Worm (Caenorhabditis elegans) whole organism, L4 larva: ENCODE measurements around the gene ifa-1.

Source experiments
- F37D6.2 ChIP-seq: sonication (generic microtip); optimal IDR thresholded peaks from 2 replicates; lab custom pipeline; 2016; ENCODE audit warnings: mild to moderate bottlenecking, missing genetic modification characterization, missing compliant biosample characterization
- ZK546.5 ChIP-seq, 2 experiments: sonication (generic microtip); optimal IDR thresholded peaks; 2 replicates each; lab custom pipeline; 2017; ENCODE audit warnings: missing biosample characterization in 2 of 2, missing genetic modification characterization in 2 of 2
- daf-12 ChIP-seq: fragments of 150-350 bp; optimal IDR thresholded peaks from 2 replicates; lab custom pipeline; 2014; ENCODE audit warnings: missing biosample characterization, missing genetic modification reagents, missing genetic modification characterization
- daf-16 ChIP-seq, 3 experiments: sonication (generic microtip); optimal IDR thresholded peaks; 2 replicates each; lab custom pipeline; 2016 to 2017; ENCODE audit warnings: missing genetic modification characterization in 3 of 3, missing genetic modification reagents in 3 of 3, mild to moderate bottlenecking in 2 of 3, missing compliant biosample characterization in 2 of 3, missing biosample characterization in 1 of 3, moderate library complexity in 1 of 3
- daf-8 ChIP-seq: fragments of 200-800 bp; sonication (Bioruptor generic); IDR thresholded peaks from 2 replicates; pipeline ENCODE4 v1.3.6; 2022; ENCODE audit warnings: missing genetic modification characterization, missing compliant biosample characterization
- dpl-1 ChIP-seq: fragments of 150-350 bp; optimal IDR thresholded peaks from 2 replicates; lab custom pipeline; 2014; ENCODE audit warnings: missing biosample characterization, missing genetic modification reagents, missing genetic modification characterization
- egl-43 ChIP-seq: fragments of 200-800 bp; sonication (Bioruptor generic); IDR thresholded peaks from 2 replicates; pipeline ENCODE4 v1.3.6; 2022; ENCODE audit warnings: missing genetic modification reagents, missing genetic modification characterization, missing compliant biosample characterization
- fkh-10 ChIP-seq: fragments of 150-350 bp; optimal IDR thresholded peaks from 2 replicates; lab custom pipeline; 2014; ENCODE audit warnings: missing biosample characterization, missing genetic modification reagents, missing genetic modification characterization
- gei-8 ChIP-seq: fragments of 200-800 bp; sonication (Bioruptor generic); optimal IDR thresholded peaks from 2 replicates; lab custom pipeline; 2018; ENCODE audit warnings: mild to moderate bottlenecking, missing genetic modification characterization, missing compliant biosample characterization
- hif-1 ChIP-seq, 2 experiments: sonication (generic microtip); optimal IDR thresholded peaks; 2 replicates each; lab custom pipeline; 2016 to 2017; ENCODE audit warnings: missing compliant biosample characterization in 2 of 2, missing genetic modification characterization in 2 of 2, missing genetic modification reagents in 2 of 2, missing genotype in 2 of 2, mild to moderate bottlenecking in 1 of 2
- hlh-11 ChIP-seq: fragments of 200-800 bp; sonication (Bioruptor generic); optimal IDR thresholded peaks from 2 replicates; lab custom pipeline; 2018; ENCODE audit warnings: mild to moderate bottlenecking, missing genetic modification characterization, missing compliant biosample characterization
- hlh-30 ChIP-seq: sonication (generic microtip); optimal IDR thresholded peaks from 2 replicates; lab custom pipeline; 2017; ENCODE audit warnings: antibody characterized with exemption, mild to moderate bottlenecking, missing genetic modification characterization, missing compliant biosample characterization; ENCODE audit not compliant: insufficient read depth
- hmg-1.1 ChIP-seq: fragments of 200-800 bp; sonication (Bioruptor generic); IDR thresholded peaks from 2 replicates; pipeline ENCODE4 v1.3.6; 2022; ENCODE audit warnings: missing genetic modification reagents, missing genetic modification characterization, missing compliant biosample characterization
- lin-13 ChIP-seq: fragments of 150-350 bp; optimal IDR thresholded peaks from 2 replicates; lab custom pipeline; 2014; ENCODE audit warnings: missing biosample characterization, missing genetic modification reagents, missing genetic modification characterization
- lin-29 ChIP-seq: fragments of 200-800 bp; sonication (Bioruptor generic); IDR thresholded peaks from 2 replicates; pipeline ENCODE4 v1.3.6; 2022; ENCODE audit warnings: missing genetic modification reagents, missing genetic modification characterization, missing compliant biosample characterization
- lin-38 ChIP-seq: fragments of 200-800 bp; sonication (Bioruptor generic); IDR thresholded peaks from 2 replicates; pipeline ENCODE4 v1.3.6; 2022; ENCODE audit warnings: missing genetic modification reagents, missing genetic modification characterization, missing compliant biosample characterization
- lir-3 ChIP-seq: sonication (generic microtip); optimal IDR thresholded peaks from 2 replicates; lab custom pipeline; 2016; ENCODE audit warnings: mild to moderate bottlenecking, missing genetic modification characterization, missing compliant biosample characterization
- lsy-2 ChIP-seq, 2 experiments: fragments of 150-350 bp in 1 of 2; sonication (generic microtip) in 1 of 2; optimal IDR thresholded peaks; 2 replicates each; lab custom pipeline; 2014 to 2017; ENCODE audit warnings: missing biosample characterization in 2 of 2, missing genetic modification characterization in 2 of 2
- madf-5 ChIP-seq, 2 experiments: fragments of 200-800 bp; sonication (Bioruptor generic); IDR thresholded peaks; 2 replicates each; pipeline ENCODE4 v1.3.6; 2022; ENCODE audit warnings: missing compliant biosample characterization in 2 of 2, missing genetic modification characterization in 2 of 2
- madf-9 ChIP-seq: fragments of 200-800 bp; sonication (Bioruptor generic); conservative IDR thresholded peaks from 2 replicates; pipeline ENCODE4 v1.3.6; 2022; ENCODE audit warnings: missing genetic modification reagents, missing genetic modification characterization, missing compliant biosample characterization
- mdl-1 ChIP-seq, 2 experiments: fragments of 150-350 bp in 1 of 2; sonication (generic microtip) in 1 of 2; optimal IDR thresholded peaks; 2 replicates each; lab custom pipeline; 2014 to 2017; ENCODE audit warnings: missing biosample characterization in 2 of 2, missing genetic modification characterization in 2 of 2
- mep-1 ChIP-seq: fragments of 150-350 bp; sonication (generic microtip); optimal IDR thresholded peaks from 3 replicates; lab custom pipeline; 2014; ENCODE audit warnings: missing biosample characterization, missing genetic modification characterization
- mes-2 ChIP-seq: sonication (generic microtip); optimal IDR thresholded peaks from 2 replicates; lab custom pipeline; 2016; ENCODE audit warnings: missing genotype, mild to moderate bottlenecking, missing genetic modification characterization, missing compliant biosample characterization; ENCODE audit not compliant: poor library complexity, severe bottlenecking
- mxl-3 ChIP-seq: fragments of 200-800 bp; sonication (Bioruptor generic); optimal IDR thresholded peaks from 2 replicates; lab custom pipeline; 2018; ENCODE audit warnings: mild to moderate bottlenecking, missing genetic modification characterization, missing compliant biosample characterization
- nhr-11 ChIP-seq: fragments of 150-350 bp; optimal IDR thresholded peaks from 2 replicates; lab custom pipeline; 2014; ENCODE audit warnings: missing biosample characterization, missing genetic modification characterization
- nhr-25 ChIP-seq: sonication (generic microtip); optimal IDR thresholded peaks from 2 replicates; lab custom pipeline; 2017; ENCODE audit warnings: missing genetic modification characterization, mild to moderate bottlenecking, missing compliant biosample characterization, antibody characterized with exemption, moderate library complexity, borderline replicate concordance; ENCODE audit not compliant: insufficient read depth
- nhr-28 ChIP-seq: fragments of 150-350 bp; optimal IDR thresholded peaks from 2 replicates; lab custom pipeline; 2014; ENCODE audit warnings: missing biosample characterization, missing genetic modification characterization
- nhr-42 ChIP-seq: fragments of 200-800 bp; sonication (Bioruptor generic); IDR thresholded peaks from 2 replicates; pipeline ENCODE4 v1.3.6; 2022; ENCODE audit warnings: missing genetic modification characterization, missing compliant biosample characterization
- nhr-6 ChIP-seq: fragments of 150-350 bp; optimal IDR thresholded peaks from 2 replicates; lab custom pipeline; 2014; ENCODE audit warnings: missing biosample characterization, missing genetic modification characterization
- nhr-77 ChIP-seq: fragments of 150-350 bp; optimal IDR thresholded peaks from 2 replicates; lab custom pipeline; 2014; ENCODE audit warnings: missing biosample characterization, missing genetic modification characterization
- pqm-1 ChIP-seq: sonication (generic microtip); optimal IDR thresholded peaks from 2 replicates; lab custom pipeline; 2017; ENCODE audit warnings: missing biosample characterization, missing genetic modification characterization
- rbr-2 ChIP-seq: sonication (generic microtip); optimal IDR thresholded peaks from 2 replicates; lab custom pipeline; 2016; ENCODE audit warnings: missing genotype, missing genetic modification characterization, missing compliant biosample characterization
- saeg-2 ChIP-seq: fragments of 200-800 bp; sonication (Bioruptor generic); IDR thresholded peaks from 2 replicates; pipeline ENCODE4 v1.3.6; 2022; ENCODE audit warnings: missing genetic modification reagents, missing genetic modification characterization, missing compliant biosample characterization
- set-16 ChIP-seq: fragments of 200-800 bp; sonication (Bioruptor generic); IDR thresholded peaks from 2 replicates; pipeline ENCODE4 v1.3.6; 2022; ENCODE audit warnings: missing genetic modification reagents, missing genetic modification characterization, missing compliant biosample characterization
- skn-1 ChIP-seq: fragments of 150-350 bp; optimal IDR thresholded peaks from 2 replicates; lab custom pipeline; 2014; ENCODE audit warnings: missing biosample characterization, missing genetic modification characterization
- snpc-4 ChIP-seq: fragments of 150-350 bp; optimal IDR thresholded peaks from 2 replicates; lab custom pipeline; 2014; ENCODE audit warnings: missing biosample characterization, missing genetic modification characterization
- spr-1 ChIP-seq: sonication (generic microtip); optimal IDR thresholded peaks from 2 replicates; lab custom pipeline; 2016; ENCODE audit warnings: mild to moderate bottlenecking, missing genetic modification characterization, missing compliant biosample characterization
- unc-130 ChIP-seq: sonication (generic microtip); optimal IDR thresholded peaks from 2 replicates; lab custom pipeline; 2016; ENCODE audit warnings: missing genetic modification reagents, missing genetic modification characterization, missing compliant biosample characterization
- unc-39 ChIP-seq: sonication (generic microtip); optimal IDR thresholded peaks from 2 replicates; lab custom pipeline; 2017; ENCODE audit warnings: missing biosample characterization, missing genetic modification characterization
- unc-62 ChIP-seq, 3 experiments: fragments of 150-350 bp in 1 of 3; sonication (generic microtip); optimal IDR thresholded peaks in 2 of 3; peaks in 1 of 3; 1 replicate in 1 of 3; 2 replicates in 2 of 3; lab custom pipeline; 2014 to 2017; ENCODE audit warnings: missing biosample characterization in 3 of 3, missing genetic modification characterization in 3 of 3, missing genetic modification reagents in 3 of 3, missing genotype in 1 of 3
- vab-7 ChIP-seq: fragments of 200-800 bp; sonication (Bioruptor generic); IDR thresholded peaks from 2 replicates; pipeline ENCODE4 v1.3.6; 2022; ENCODE audit warnings: missing genetic modification reagents, missing genetic modification characterization, missing compliant biosample characterization
- zfp-2 ChIP-seq: sonication (generic microtip); optimal IDR thresholded peaks from 2 replicates; lab custom pipeline; 2016; ENCODE audit warnings: mild to moderate bottlenecking, missing genetic modification characterization, missing compliant biosample characterization
- zip-2 ChIP-seq: fragments of 150-350 bp; optimal IDR thresholded peaks from 2 replicates; lab custom pipeline; 2014; ENCODE audit warnings: missing biosample characterization, missing genetic modification characterization

The ifa-1 gene

DNA sequence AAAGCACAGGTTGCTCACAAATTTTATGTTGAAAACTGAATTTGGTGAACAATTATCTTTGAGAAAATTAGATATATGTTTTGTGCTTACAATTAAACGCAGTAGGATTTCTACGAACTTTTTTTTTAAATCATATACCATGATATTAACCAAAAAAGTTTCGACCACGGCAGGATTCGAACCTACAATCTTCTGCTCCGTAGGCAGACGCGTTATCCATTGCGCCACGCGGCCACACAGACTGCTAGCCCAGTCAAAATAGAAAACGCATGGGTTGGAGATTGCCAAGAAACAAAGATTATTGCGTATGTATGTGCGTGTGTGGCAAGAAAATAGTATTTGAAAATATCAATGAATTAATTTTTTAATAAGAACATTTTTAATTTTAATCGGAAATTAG is 18.6 kb upstream of the ifa-1 start (continued):
- peak; percentile 5 for TF ChIP-seq zfp-2 (tag; lab: Kevin White, UChicago)

DNA sequence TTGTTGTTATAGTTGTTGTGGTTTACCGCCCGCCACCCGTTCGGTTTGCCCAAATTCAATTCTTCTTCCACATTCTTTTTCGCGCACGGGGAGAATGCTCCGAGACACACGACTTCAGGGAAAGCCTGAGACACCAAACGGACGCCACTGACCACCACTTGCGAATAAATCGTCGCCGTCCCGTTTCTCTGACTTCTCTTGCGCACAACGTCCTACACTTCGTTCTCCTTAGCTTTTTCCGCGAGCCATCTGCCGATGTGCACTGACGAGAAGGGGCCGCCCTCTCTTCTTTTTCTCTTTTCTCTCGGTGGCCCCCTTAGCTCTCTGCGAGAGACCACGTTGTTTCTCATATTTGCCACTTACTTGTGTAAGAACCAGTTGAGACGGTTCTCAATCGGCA is 13.9 kb upstream of the ifa-1 start, which contains the start of gene C03A3.1:
TSS of gene C03A3.1 (plus strand) at position 291 of the 400 bp plus-strand sequence.
- TF ChIP-seq rbr-2 (tag; lab: Kevin White, UChicago): peak; percentile 48
- TF ChIP-seq hmg-1.1 (GFP tag; lab: Robert Waterston, UW): peak; percentile 51; the same call in 1 of the 2 replicates
- no peak for TF ChIP-seq unc-62 (GFP tag; optimal IDR thresholded peaks at IDR 0.05 in 1 of 2; lab: Kevin White, UChicago)
- no peak for TF ChIP-seq unc-62 (tag; optimal IDR thresholded peaks at IDR 0.05; lab: Kevin White, UChicago)
- peak in 1 of 2 experiments; percentile 16 for TF ChIP-seq lsy-2 (tag; optimal IDR thresholded peaks at IDR 0.05; lab: Kevin White, UChicago)
- peak; percentile 50 for TF ChIP-seq set-16 (GFP tag; lab: Robert Waterston, UW)
- 0 out of 2 replicates have a peak, but pooled peaks have one; percentile 9 for TF ChIP-seq saeg-2 (GFP tag; lab: Robert Waterston, UW)
- TF ChIP-seq egl-43 (GFP tag; lab: Robert Waterston, UW): no peak
- TF ChIP-seq hlh-30 (tag; lab: Kevin White, UChicago): peak; percentile 17
- TF ChIP-seq, all 104 proteins: peak for 6

DNA sequence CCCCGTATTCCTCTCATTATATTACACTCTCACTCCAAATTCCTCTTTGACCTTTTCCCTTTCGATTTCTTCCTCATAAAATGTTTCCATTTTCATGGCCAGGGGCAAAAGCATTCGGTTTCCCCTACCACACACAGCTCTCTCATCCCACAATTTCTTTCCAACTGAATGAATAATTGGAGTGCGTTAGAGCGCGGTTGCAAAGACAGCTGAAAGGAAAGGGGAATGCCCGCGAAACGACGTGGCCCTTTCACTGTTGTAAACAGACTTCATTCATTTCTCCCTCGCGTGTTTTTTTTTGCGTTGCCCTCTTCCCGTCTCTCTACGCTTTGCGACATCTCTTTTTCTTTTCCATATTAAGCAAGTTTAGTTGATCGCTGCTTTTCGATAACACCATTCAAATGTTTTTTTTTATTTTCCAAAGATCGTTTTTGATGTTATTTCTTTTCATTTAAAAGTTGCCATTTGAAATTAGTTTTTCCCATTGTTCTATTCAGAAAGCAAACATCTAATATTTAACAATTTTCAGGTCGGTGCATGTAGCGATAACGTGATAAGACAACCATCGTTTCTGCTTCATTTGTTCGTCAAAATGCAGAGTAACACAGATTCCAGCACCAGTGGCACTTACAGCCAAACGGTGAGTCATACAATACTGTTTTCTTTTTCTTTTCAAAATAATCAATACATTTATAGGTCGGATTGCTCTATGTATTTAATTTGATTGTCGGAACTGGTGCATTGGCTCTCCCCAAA is 8.5 kb upstream of the ifa-1 start, which contains the start of gene C03A3.2:
TSS of gene C03A3.2 (plus strand) at position 530 of the 756 bp plus-strand sequence.
- TF ChIP-seq lir-3: no peak
- peak; percentile 29 for TF ChIP-seq spr-1
- TF ChIP-seq fkh-10 (GFP tag; lab: Kevin White, UChicago): peak; percentile 70
- no peak for TF ChIP-seq gei-8
- peak; percentile 83 for TF ChIP-seq rbr-2 (tag; lab: Kevin White, UChicago)
- TF ChIP-seq ZK546.5 (tag; optimal IDR thresholded peaks at IDR 0.05; lab: Kevin White, UChicago): no peak
- TF ChIP-seq nhr-42 (GFP tag; lab: Robert Waterston, UW): no peak
- TF ChIP-seq hif-1 (tag; optimal IDR thresholded peaks at IDR 0.05; lab: Kevin White, UChicago): peak in 1 of 2 experiments; percentile 28
- 0 out of 2 replicates have a peak, but pooled peaks have one; percentile 26 for TF ChIP-seq vab-7 (GFP tag; lab: Robert Waterston, UW)
- no peak for TF ChIP-seq unc-39 (tag; lab: Kevin White, UChicago)
- TF ChIP-seq hlh-30 (tag; lab: Kevin White, UChicago): peak; percentile 58
- TF ChIP-seq madf-5 (GFP tag; IDR thresholded peaks at IDR 0.05; lab: Robert Waterston, UW): no peak
- TF ChIP-seq F37D6.2 (tag; lab: Kevin White, UChicago): peak; percentile 20
- TF ChIP-seq zip-2 (tag; lab: Kevin White, UChicago): no peak
- TF ChIP-seq lin-13 (GFP tag; lab: Kevin White, UChicago): peak; percentile 47
- no peak for TF ChIP-seq lin-29 (GFP tag; lab: Robert Waterston, UW)
- peak; percentile 21 for TF ChIP-seq nhr-28 (tag; lab: Kevin White, UChicago)
- TF ChIP-seq unc-130: no peak
- TF ChIP-seq lsy-2 (tag; optimal IDR thresholded peaks at IDR 0.05; lab: Kevin White, UChicago): peak; percentile 38 to 75
- TF ChIP-seq snpc-4: no peak
- peak in 1 of 2 experiments; percentile 82 for TF ChIP-seq mdl-1 (tag; optimal IDR thresholded peaks at IDR 0.05; lab: Kevin White, UChicago)
- TF ChIP-seq madf-9: 0 out of 2 replicates have a peak, but pooled peaks have one; percentile 6
- TF ChIP-seq lin-38: peak; percentile 87
- TF ChIP-seq daf-12 (tag; lab: Kevin White, UChicago): no peak
- peak; percentile 70 for TF ChIP-seq dpl-1 (GFP tag; lab: Kevin White, UChicago)
- TF ChIP-seq nhr-11 (tag; lab: Kevin White, UChicago): peak; percentile 55
- peak; percentile 83 for TF ChIP-seq mep-1
- TF ChIP-seq mxl-3 (GFP tag; lab: Kevin White, UChicago): peak; percentile 82
- no peak for TF ChIP-seq skn-1 (tag; lab: Kevin White, UChicago)
- TF ChIP-seq nhr-25 (tag; lab: Kevin White, UChicago): peak; percentile 40
- TF ChIP-seq pqm-1: peak; percentile 72
- peak; percentile 5 for TF ChIP-seq nhr-77 (tag; lab: Kevin White, UChicago)
- peak; percentile 64 for TF ChIP-seq nhr-6 (tag; lab: Kevin White, UChicago)
- peak; percentile 66 for TF ChIP-seq mes-2 (tag; lab: Kevin White, UChicago)
- peak; percentile 89 for TF ChIP-seq hlh-11 (tag; lab: Kevin White, UChicago)
- TF ChIP-seq daf-16 (GFP tag; optimal IDR thresholded peaks at IDR 0.05; lab: Kevin White, UChicago): peak in 1 of 2 experiments; percentile 62
- peak; percentile 44 for TF ChIP-seq daf-16 (tag; optimal IDR thresholded peaks at IDR 0.05; lab: Kevin White, UChicago)
- TF ChIP-seq daf-8: no peak
